Fruit fly (Drosophila melanogaster) whole organism, embryonic: ENCODE results near the gene mora.

Experiments used
- ATbp ChIP-seq: fragments of 200-800 bp; sonication (Bioruptor generic); optimal IDR thresholded peaks from 2 replicates; lab custom pipeline; 2017; ENCODE audit warnings: missing biosample characterization, mild to moderate bottlenecking, missing genetic modification characterization, missing genetic modification reagents
- Adf1 ChIP-seq: fragments of 200-800 bp; sonication (Bioruptor generic); IDR thresholded peaks from 2 replicates; pipeline ENCODE4 v1.3.6; 2022; ENCODE audit warnings: missing biosample characterization, missing genetic modification characterization
- Atf3 ChIP-seq: fragments of 200-800 bp; sonication (Bioruptor generic); optimal IDR thresholded peaks from 3 replicates; lab custom pipeline; 2016; ENCODE audit warnings: missing biosample characterization, missing genetic modification characterization
- CG10209 ChIP-seq: fragments of 200-800 bp; sonication (Bioruptor generic); optimal IDR thresholded peaks from 3 replicates; lab custom pipeline; 2017; ENCODE audit warnings: missing biosample characterization, mild to moderate bottlenecking, missing genetic modification characterization, missing genetic modification reagents
- CG10462 ChIP-seq: fragments of 200-800 bp; sonication (Bioruptor generic); optimal IDR thresholded peaks from 2 replicates; lab custom pipeline; 2016; ENCODE audit warnings: missing biosample characterization, missing genetic modification characterization
- CG11085 ChIP-seq: fragments of 200-800 bp; sonication (Bioruptor generic); IDR thresholded peaks from 2 replicates; pipeline ENCODE4 v1.3.6; 2022; ENCODE audit warnings: missing biosample characterization, missing genetic modification characterization
- CG11398 ChIP-seq: fragments of 200-800 bp; sonication (Bioruptor generic); optimal IDR thresholded peaks from 2 replicates; lab custom pipeline; 2016; ENCODE audit warnings: missing biosample characterization, missing genetic modification characterization
- CG12236 ChIP-seq: fragments of 200-800 bp; sonication (Bioruptor generic); optimal IDR thresholded peaks from 2 replicates; lab custom pipeline; 2016; ENCODE audit warnings: missing biosample characterization, missing genetic modification characterization
- CG12942 ChIP-seq: fragments of 200-800 bp; sonication (Bioruptor generic); optimal IDR thresholded peaks from 3 replicates; lab custom pipeline; 2016; ENCODE audit warnings: missing biosample characterization, missing genetic modification characterization
- CG16813 ChIP-seq: fragments of 200-800 bp; sonication (Bioruptor generic); IDR thresholded peaks from 3 replicates; pipeline ENCODE4 v1.3.6; 2022; ENCODE audit warnings: missing biosample characterization, missing genetic modification characterization; ENCODE audit not compliant: partially characterized antibody
- CG17385 ChIP-seq: fragments of 200-800 bp; sonication (Bioruptor generic); optimal IDR thresholded peaks from 3 replicates; lab custom pipeline; 2018; ENCODE audit warnings: missing biosample characterization, mild to moderate bottlenecking, missing genetic modification characterization
- CG2889 ChIP-seq: fragments of 200-800 bp; sonication (Bioruptor generic); IDR thresholded peaks from 3 replicates; pipeline ENCODE4 v1.3.6; 2022; ENCODE audit warnings: missing biosample characterization, missing genetic modification characterization
- CG3726 ChIP-seq: fragments of 200-800 bp; sonication (Bioruptor generic); IDR thresholded peaks from 3 replicates; pipeline ENCODE4, ENCODE4 v1.3.6; 2022; ENCODE audit warnings: missing biosample characterization, missing genetic modification characterization
- CG43689 ChIP-seq: fragments of 200-800 bp; sonication (Bioruptor generic); IDR thresholded peaks from 2 replicates; pipeline ENCODE4 v1.3.6; 2022; ENCODE audit warnings: missing biosample characterization, missing genetic modification characterization
- CG4854 ChIP-seq: fragments of 200-800 bp; sonication (Bioruptor generic); optimal IDR thresholded peaks from 2 replicates; lab custom pipeline; 2016; ENCODE audit warnings: missing biosample characterization, missing genetic modification characterization, inconsistent platforms
- CG6791 ChIP-seq: fragments of 200-800 bp; sonication (Bioruptor generic); IDR thresholded peaks from 3 replicates; pipeline ENCODE4 v1.3.6; 2022; ENCODE audit warnings: missing biosample characterization, missing genetic modification characterization; ENCODE audit not compliant: partially characterized antibody
- CG7357 ChIP-seq: fragments of 200-800 bp; sonication (Bioruptor generic); IDR thresholded peaks from 3 replicates; pipeline ENCODE4 v1.3.6; 2022; ENCODE audit warnings: missing biosample characterization, missing genetic modification characterization
- CG8290 ChIP-seq, 3 experiments: fragments of 200-800 bp; sonication (Bioruptor generic); optimal IDR thresholded peaks; 2 replicates each; lab custom pipeline; 2016 to 2019; ENCODE audit warnings: missing biosample characterization in 3 of 3, missing genetic modification characterization in 3 of 3, mild to moderate bottlenecking in 2 of 3, moderate library complexity in 1 of 3
- CG9437 ChIP-seq: fragments of 200-800 bp; sonication (Bioruptor generic); optimal IDR thresholded peaks from 2 replicates; lab custom pipeline; 2018; ENCODE audit warnings: missing biosample characterization, mild to moderate bottlenecking, missing genetic modification characterization
- HLHmδ ChIP-seq: fragments of 200-800 bp; sonication (Bioruptor generic); optimal IDR thresholded peaks from 2 replicates; lab custom pipeline; 2018; ENCODE audit warnings: missing biosample characterization, mild to moderate bottlenecking, missing genetic modification characterization, moderate library complexity
- Myb ChIP-seq: fragments of 200-800 bp; sonication (Bioruptor generic); optimal IDR thresholded peaks from 2 replicates; lab custom pipeline; 2016; ENCODE audit warnings: missing biosample characterization, missing genetic modification characterization
- NFAT ChIP-seq: fragments of 200-800 bp; sonication (Bioruptor generic); IDR thresholded peaks from 2 replicates; pipeline ENCODE4 v1.3.6; 2022; ENCODE audit warnings: missing biosample characterization, missing genetic modification characterization
- NK7.1 ChIP-seq: fragments of 200-800 bp; sonication (Bioruptor generic); optimal IDR thresholded peaks from 3 replicates; lab custom pipeline; 2016; ENCODE audit warnings: missing biosample characterization, missing genetic modification characterization
- PHDP ChIP-seq: fragments of 200-800 bp; sonication (Bioruptor generic); optimal IDR thresholded peaks from 3 replicates; lab custom pipeline; 2018; ENCODE audit warnings: missing biosample characterization, mild to moderate bottlenecking, missing genetic modification characterization, moderate library complexity
- Sry-δ ChIP-seq: fragments of 200-800 bp; sonication (Bioruptor generic); optimal IDR thresholded peaks from 2 replicates; lab custom pipeline; 2016; ENCODE audit warnings: missing biosample characterization, missing genetic modification characterization
- bab2 ChIP-seq: fragments of 200-800 bp; sonication (Bioruptor generic); optimal IDR thresholded peaks from 2 replicates; lab custom pipeline; 2016; ENCODE audit warnings: missing biosample characterization, missing genetic modification characterization
- danr ChIP-seq: fragments of 200-800 bp; sonication (Bioruptor generic); IDR thresholded peaks from 2 replicates; pipeline ENCODE4 v1.3.6; 2022; ENCODE audit warnings: missing biosample characterization, missing genetic modification characterization
- eyg ChIP-seq: fragments of 200-800 bp; sonication (Bioruptor generic); optimal IDR thresholded peaks from 3 replicates; lab custom pipeline; 2016; ENCODE audit warnings: missing biosample characterization, missing genetic modification characterization
- fu2 ChIP-seq: fragments of 200-800 bp; sonication (Bioruptor generic); optimal IDR thresholded peaks from 2 replicates; lab custom pipeline; 2016; ENCODE audit warnings: missing biosample characterization, missing genetic modification characterization
- gsb-n ChIP-seq: fragments of 200-800 bp; sonication (Bioruptor generic); optimal IDR thresholded peaks from 3 replicates; lab custom pipeline; 2018; ENCODE audit warnings: missing biosample characterization, mild to moderate bottlenecking, missing genetic modification characterization
- hkb ChIP-seq, 2 experiments: fragments of 200-800 bp in 1 of 2; fragments of >200 bp in 1 of 2; sonication (Bioruptor generic) in 1 of 2; IDR thresholded peaks in 1 of 2; optimal IDR thresholded peaks in 1 of 2; 2 replicates each; pipeline versions ENCODE4 v1.3.6 to Lab custom; 2017 to 2022; ENCODE audit warnings: missing biosample characterization in 1 of 2, missing genetic modification characterization in 1 of 2
- jing ChIP-seq: fragments of 200-800 bp; sonication (Bioruptor generic); optimal IDR thresholded peaks from 2 replicates; lab custom pipeline; 2018; ENCODE audit warnings: missing biosample characterization, mild to moderate bottlenecking, missing genetic modification characterization
- lbe ChIP-seq: fragments of 200-800 bp; sonication (Bioruptor generic); optimal IDR thresholded peaks from 2 replicates; lab custom pipeline; 2016; ENCODE audit warnings: missing biosample characterization, mild to moderate bottlenecking, missing genetic modification characterization
- lmd ChIP-seq: fragments of 200-800 bp; sonication (Bioruptor generic); IDR thresholded peaks from 2 replicates; pipeline ENCODE4 v1.3.6; 2022; ENCODE audit warnings: missing biosample characterization, missing genetic modification characterization
- mld ChIP-seq: fragments of 200-800 bp; sonication (Bioruptor generic); IDR thresholded peaks from 3 replicates; pipeline ENCODE4 v1.3.6; 2022; ENCODE audit warnings: missing biosample characterization, missing genetic modification characterization; ENCODE audit not compliant: partially characterized antibody
- pb ChIP-seq: fragments of 200-800 bp; sonication (Bioruptor generic); optimal IDR thresholded peaks from 3 replicates; lab custom pipeline; 2016; ENCODE audit warnings: missing biosample characterization, missing genetic modification characterization
- pfk ChIP-seq: fragments of 200-800 bp; sonication (Bioruptor generic); optimal IDR thresholded peaks from 2 replicates; lab custom pipeline; 2018; ENCODE audit warnings: missing biosample characterization, mild to moderate bottlenecking, missing genetic modification characterization, moderate library complexity
- phol ChIP-seq: fragments of 200-800 bp; sonication (Bioruptor generic); optimal IDR thresholded peaks from 3 replicates; lab custom pipeline; 2018; ENCODE audit warnings: missing biosample characterization, mild to moderate bottlenecking, missing genetic modification characterization, moderate library complexity
- prd ChIP-seq, 3 experiments: fragments of >200 bp in 2 of 3; fragments of 200-800 bp in 1 of 3; sonication (Bioruptor generic) in 1 of 3; optimal IDR thresholded peaks in 2 of 3; IDR thresholded peaks in 1 of 3; 2 replicates in 2 of 3; 3 replicates in 1 of 3; pipeline versions ENCODE4 v1.3.6 to Lab custom; 2017 to 2022; ENCODE audit warnings: missing biosample characterization in 1 of 3, missing genetic modification characterization in 1 of 3
- ro ChIP-seq: fragments of 200-800 bp; sonication (Bioruptor generic); IDR thresholded peaks from 2 replicates; pipeline ENCODE4 v1.3.6; 2022; ENCODE audit warnings: missing biosample characterization, missing genetic modification characterization
- scrt ChIP-seq: fragments of 200-800 bp; sonication (Bioruptor generic); optimal IDR thresholded peaks from 2 replicates; lab custom pipeline; 2018; ENCODE audit warnings: missing biosample characterization, mild to moderate bottlenecking, missing genetic modification characterization, moderate library complexity
- sd ChIP-seq: fragments of 200-800 bp; sonication (Bioruptor generic); optimal IDR thresholded peaks from 3 replicates; lab custom pipeline; 2018; ENCODE audit warnings: missing biosample characterization, mild to moderate bottlenecking, missing genetic modification characterization, moderate library complexity
- sens ChIP-seq: fragments of 200-800 bp; sonication (Bioruptor generic); peaks from one replicate; lab custom pipeline; 2016; ENCODE audit warnings: missing biosample characterization, missing genetic modification characterization
- seq ChIP-seq: fragments of 200-800 bp; sonication (Bioruptor generic); IDR thresholded peaks from 2 replicates; pipeline ENCODE4 v1.3.6; 2022; ENCODE audit warnings: missing biosample characterization, missing genetic modification characterization
- sna ChIP-seq: fragments of 200-800 bp; sonication (Bioruptor generic); IDR thresholded peaks from 2 replicates; pipeline ENCODE4 v1.3.6; 2022; ENCODE audit warnings: missing biosample characterization, missing genetic modification characterization; ENCODE audit not compliant: partially characterized antibody
- tap ChIP-seq: fragments of 200-800 bp; optimal IDR thresholded peaks from 3 replicates; lab custom pipeline; 2019; ENCODE audit warnings: missing biosample characterization, mild to moderate bottlenecking, missing genetic modification characterization, moderate library complexity
- unc-4 ChIP-seq: fragments of 200-800 bp; sonication (Bioruptor generic); IDR thresholded peaks from 2 replicates; pipeline ENCODE4 v1.3.6; 2022; ENCODE audit warnings: missing biosample characterization, missing genetic modification characterization; ENCODE audit not compliant: partially characterized antibody
- wdn ChIP-seq: fragments of 200-800 bp; sonication (Bioruptor generic); IDR thresholded peaks from 2 replicates; pipeline ENCODE4 v1.3.6; 2022; ENCODE audit warnings: missing biosample characterization, missing genetic modification characterization
- yki ChIP-seq: fragments of >200 bp; optimal IDR thresholded peaks from 3 replicates; lab custom pipeline; 2018
- zf30C ChIP-seq: fragments of 200-800 bp; sonication (Bioruptor generic); optimal IDR thresholded peaks from 3 replicates; lab custom pipeline; 2018; ENCODE audit warnings: missing biosample characterization, mild to moderate bottlenecking, missing genetic modification characterization
- zfh1 ChIP-seq: fragments of 200-800 bp; sonication (Bioruptor generic); IDR thresholded peaks from 3 replicates; pipeline ENCODE4 v1.3.6; 2022; ENCODE audit warnings: missing biosample characterization, missing genetic modification characterization

The mora gene

dm6 chr3R:24172379-24172778 lies 13.8 kb upstream of the mora start, which contains the start of gene CG13606 (continued):
- TF ChIP-seq CG12942 (GFP tag; lab: Kevin White, UChicago) (no peak), sna (GFP tag; lab: Robert Waterston, UW) (0 out of 2 replicates have a peak, but pooled peaks have one; percentile 22), lmd (GFP tag; lab: Robert Waterston, UW) (no peak), sens (GFP tag; lab: Kevin White, UChicago) (no peak), CG12236 (no peak), CG10209 (GFP tag; lab: Kevin White, UChicago) (no peak), gsb-n (tag; lab: Kevin White, UChicago) (no peak), CG6791 (GFP tag; lab: Robert Waterston, UW) (no peak), pb (no peak), bab2 (GFP tag; lab: Kevin White, UChicago) (no peak), zf30C (GFP tag; lab: Kevin White, UChicago) (no peak), CG11398 (GFP tag; lab: Kevin White, UChicago) (no peak), NK7.1 (GFP tag; lab: Kevin White, UChicago) (no peak), ATbp (GFP tag; lab: Kevin White, UChicago) (no peak), Atf3 (GFP tag; lab: Kevin White, UChicago) (no peak), wdn (GFP tag; lab: Robert Waterston, UW) (no peak), jing (GFP tag; lab: Kevin White, UChicago) (no peak), Sry-δ (GFP tag; lab: Kevin White, UChicago) (no peak), CG4854 (GFP tag; lab: Kevin White, UChicago) (no peak), danr (no peak), yki (lab: Kevin White, UChicago) (no peak), lbe (GFP tag; lab: Kevin White, UChicago) (no peak), Adf1 (GFP tag; lab: Robert Waterston, UW) (peak; percentile 72), CG43689 (GFP tag; lab: Robert Waterston, UW) (no peak), CG9437 (no peak), fu2 (GFP tag; lab: Kevin White, UChicago) (no peak), HLHmδ (no peak), Myb (GFP tag; lab: Kevin White, UChicago) (no peak), prd (optimal IDR thresholded peaks at IDR 0.05; lab: Kevin White, UChicago) (no peak), prd (GFP tag; IDR thresholded peaks at IDR 0.05; lab: Robert Waterston, UW) (no peak), CG7357 (no peak), unc-4 (GFP tag; lab: Robert Waterston, UW) (no peak), sd (peak; percentile 52), CG2889 (GFP tag; lab: Robert Waterston, UW) (no peak), CG11085 (GFP tag; lab: Robert Waterston, UW) (no peak), phol (tag; lab: Kevin White, UChicago) (no peak), mld (GFP tag; lab: Robert Waterston, UW) (no peak), CG17385 (GFP tag; lab: Kevin White, UChicago) (no peak), ro (GFP tag; lab: Robert Waterston, UW) (no peak), PHDP (no peak)
- TF ChIP-seq, all 482 proteins: peak for 8

dm6 chr3R:24188619-24189018 lies 2.5 kb downstream of the mora start, which contains the start of gene CG5515:
Gene CG5515 (minus strand): TSS chr3R:24188896.
- no peak for TF ChIP-seq pfk (GFP tag; lab: Kevin White, UChicago)
- peak; percentile 65 for TF ChIP-seq Adf1 (GFP tag; lab: Robert Waterston, UW)
- peak; percentile 95 for TF ChIP-seq phol (tag; lab: Kevin White, UChicago)
- TF ChIP-seq CG3726 (GFP tag; lab: Robert Waterston, UW), result peak; percentile 10; the same call in 1 of the 3 replicates
- TF ChIP-seq zfh1 (GFP tag; lab: Robert Waterston, UW), result peak; percentile 81; the same call in 2 of the 3 replicates
- TF ChIP-seq seq (GFP tag; lab: Robert Waterston, UW), result no peak
- TF ChIP-seq scrt (GFP tag; lab: Kevin White, UChicago), result no peak
- TF ChIP-seq CG10462 (GFP tag; lab: Kevin White, UChicago), result no peak
- TF ChIP-seq CG16813 (GFP tag; lab: Robert Waterston, UW), result peak; percentile 64; the same call in 2 of the 3 replicates
- peak; percentile 57 for TF ChIP-seq hkb (optimal IDR thresholded peaks at IDR 0.05; lab: Kevin White, UChicago)
- peak; percentile 66 for TF ChIP-seq hkb (GFP tag; IDR thresholded peaks at IDR 0.05; lab: Robert Waterston, UW)
- no peak for TF ChIP-seq CG8290 (GFP tag; optimal IDR thresholded peaks at IDR 0.05; lab: Kevin White, UChicago)
- no peak for TF ChIP-seq CG8290 (tag; optimal IDR thresholded peaks at IDR 0.05; lab: Kevin White, UChicago)
- TF ChIP-seq eyg (GFP tag; lab: Kevin White, UChicago), result peak; percentile 48
- no peak for TF ChIP-seq tap
- peak; percentile 70 for TF ChIP-seq NFAT
